Fruit fly (Drosophila melanogaster): ENCODE measurements around the gene NijA.

DNA sequence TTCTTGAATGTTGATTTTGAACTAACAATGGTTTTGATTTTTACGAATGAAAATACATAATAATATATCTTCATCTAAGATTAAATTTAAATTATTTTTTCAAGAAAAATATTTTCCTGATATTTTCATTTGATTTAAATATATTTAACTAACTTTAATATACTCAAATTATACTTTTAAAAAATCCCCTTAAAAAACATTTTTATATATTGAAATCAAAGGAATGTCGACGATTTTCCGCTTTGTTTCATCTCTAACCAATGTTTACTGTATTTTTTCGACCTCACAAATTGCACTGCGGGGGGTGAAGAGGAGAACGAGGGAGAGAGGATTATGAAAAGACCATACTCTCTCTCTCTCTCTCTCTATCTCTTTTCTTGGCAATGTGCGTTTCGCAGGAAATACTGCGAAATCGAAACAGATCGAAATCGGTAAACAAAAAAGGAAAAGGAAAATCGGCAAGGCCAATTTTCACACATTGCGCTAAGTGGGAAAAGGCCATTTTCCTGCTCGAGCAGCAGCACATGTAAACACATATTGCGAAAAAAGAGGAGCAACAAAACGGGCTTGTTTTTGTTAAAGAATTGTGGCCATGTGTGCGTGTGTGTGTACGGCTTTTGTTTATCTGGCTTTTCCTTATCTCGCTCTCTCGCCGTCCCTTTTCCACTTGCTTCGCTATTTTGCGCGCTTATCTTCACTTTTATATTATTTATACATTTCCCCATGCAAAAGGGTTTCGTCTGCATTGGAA, 36.5 kb downstream of the NijA start:
- TF ChIP-seq Mnt (GFP tag; optimal IDR thresholded peaks at IDR 0.05) (no peak), CG12768 (GFP tag; optimal IDR thresholded peaks at IDR 0.05) (no peak), CG14711 (tag; optimal IDR thresholded peaks at IDR 0.05) (no peak), kay (GFP tag; ENCODE audit: borderline replicate concordance) (peak; percentile 92)
